Fruit fly (Drosophila melanogaster) whole organism, embryonic: ENCODE results near the gene CG33111.

Experiments used
- Ada2b ChIP-seq: fragments of 200-800 bp; sonication (Bioruptor generic); IDR thresholded peaks from 2 replicates; pipeline ENCODE4 v1.3.6; 2022; ENCODE audit warnings: missing biosample characterization, missing genetic modification characterization
- Blimp-1 ChIP-seq: fragments of 200-800 bp; sonication (Bioruptor generic); optimal IDR thresholded peaks from 3 replicates; lab custom pipeline; 2018; ENCODE audit warnings: missing biosample characterization, missing genetic modification characterization, mild to moderate bottlenecking, moderate library complexity, missing genetic modification reagents
- CG1024 ChIP-seq: fragments of 200-800 bp; sonication (Bioruptor generic); IDR thresholded peaks from 2 replicates; pipeline ENCODE4 v1.3.6; 2022; ENCODE audit warnings: missing biosample characterization, missing genetic modification characterization
- CG10462 ChIP-seq: fragments of 200-800 bp; sonication (Bioruptor generic); optimal IDR thresholded peaks from 2 replicates; lab custom pipeline; 2016; ENCODE audit warnings: missing biosample characterization, missing genetic modification characterization
- CG10543 ChIP-seq: fragments of 200-800 bp; sonication (Bioruptor generic); optimal IDR thresholded peaks from 3 replicates; lab custom pipeline; 2017; ENCODE audit warnings: missing biosample characterization, mild to moderate bottlenecking, missing genetic modification characterization, moderate library complexity
- CG13624 ChIP-seq: fragments of 200-800 bp; sonication (Bioruptor generic); optimal IDR thresholded peaks from 2 replicates; lab custom pipeline; 2016; ENCODE audit warnings: missing biosample characterization, missing genetic modification characterization
- CG15514 ChIP-seq: fragments of 200-800 bp; sonication (Bioruptor generic); optimal IDR thresholded peaks from 3 replicates; lab custom pipeline; 2017; ENCODE audit warnings: missing biosample characterization, missing genetic modification characterization, mild to moderate bottlenecking, moderate library complexity, missing genetic modification reagents
- CG18619 ChIP-seq: fragments of 200-800 bp; sonication (Bioruptor generic); optimal IDR thresholded peaks from 3 replicates; lab custom pipeline; 2017; ENCODE audit warnings: missing biosample characterization, mild to moderate bottlenecking, missing genetic modification characterization
- CG2129 ChIP-seq: fragments of 200-800 bp; sonication (Bioruptor generic); IDR thresholded peaks from 2 replicates; pipeline ENCODE4 v1.3.6; 2022; ENCODE audit warnings: missing biosample characterization, missing genetic modification characterization; ENCODE audit not compliant: partially characterized antibody
- CG2199 ChIP-seq: fragments of 200-800 bp; sonication (Bioruptor generic); IDR thresholded peaks from 3 replicates; pipeline ENCODE4 v1.3.6; 2022; ENCODE audit warnings: missing biosample characterization, missing genetic modification characterization
- CG2202 ChIP-seq: fragments of 200-800 bp; sonication (Bioruptor generic); optimal IDR thresholded peaks from 2 replicates; lab custom pipeline; 2018; ENCODE audit warnings: missing biosample characterization, mild to moderate bottlenecking, missing genetic modification characterization
- CG31441 ChIP-seq: fragments of 200-800 bp; sonication (Bioruptor generic); IDR thresholded peaks from 2 replicates; pipeline ENCODE4 v1.3.6; 2022; ENCODE audit warnings: missing biosample characterization, missing genetic modification characterization
- CG3995 ChIP-seq: fragments of 200-800 bp; sonication (Bioruptor generic); optimal IDR thresholded peaks from 3 replicates; lab custom pipeline; 2016; ENCODE audit warnings: missing biosample characterization, missing genetic modification characterization
- CG4854 ChIP-seq: fragments of 200-800 bp; sonication (Bioruptor generic); optimal IDR thresholded peaks from 2 replicates; lab custom pipeline; 2016; ENCODE audit warnings: missing biosample characterization, missing genetic modification characterization, inconsistent platforms
- CG5245 ChIP-seq: fragments of 200-800 bp; sonication (Bioruptor generic); optimal IDR thresholded peaks from 3 replicates; lab custom pipeline; 2016; ENCODE audit warnings: missing biosample characterization, missing genetic modification characterization
- CG7928 ChIP-seq: fragments of 200-800 bp; sonication (Bioruptor generic); optimal IDR thresholded peaks from 2 replicates; lab custom pipeline; 2017; ENCODE audit warnings: missing biosample characterization, mild to moderate bottlenecking, missing genetic modification characterization
- CG8290 ChIP-seq, 3 experiments: fragments of 200-800 bp; sonication (Bioruptor generic); optimal IDR thresholded peaks; 2 replicates each; lab custom pipeline; 2016 to 2019; ENCODE audit warnings: missing biosample characterization in 3 of 3, missing genetic modification characterization in 3 of 3, mild to moderate bottlenecking in 2 of 3, moderate library complexity in 1 of 3
- CTCF ChIP-seq: fragments of 200-800 bp; sonication (Bioruptor generic); optimal IDR thresholded peaks from 2 replicates; lab custom pipeline; 2017; ENCODE audit warnings: missing biosample characterization, mild to moderate bottlenecking, missing genetic modification characterization, moderate library complexity
- E2f1 ChIP-seq: fragments of 200-800 bp; sonication (Bioruptor generic); IDR thresholded peaks from 2 replicates; pipeline ENCODE4 v1.3.6; 2022; ENCODE audit warnings: missing biosample characterization, missing genetic modification characterization
- Elba2 ChIP-seq: fragments of 200-800 bp; sonication (Bioruptor generic); optimal IDR thresholded peaks from 3 replicates; lab custom pipeline; 2016; ENCODE audit warnings: missing biosample characterization, missing genetic modification characterization
- H2.0 ChIP-seq: fragments of 200-800 bp; sonication (Bioruptor generic); IDR thresholded peaks from 2 replicates; pipeline ENCODE4 v1.3.6; 2022; ENCODE audit warnings: missing biosample characterization, missing genetic modification characterization
- HLHmδ ChIP-seq: fragments of 200-800 bp; sonication (Bioruptor generic); optimal IDR thresholded peaks from 2 replicates; lab custom pipeline; 2018; ENCODE audit warnings: missing biosample characterization, mild to moderate bottlenecking, missing genetic modification characterization, moderate library complexity
- Lhr ChIP-seq: fragments of 200-800 bp; sonication (Bioruptor generic); optimal IDR thresholded peaks from 3 replicates; lab custom pipeline; 2017; ENCODE audit warnings: mild to moderate bottlenecking, missing biosample characterization, missing genetic modification reagents, missing genetic modification characterization
- NC2β ChIP-seq: fragments of 200-800 bp; sonication (Bioruptor generic); optimal IDR thresholded peaks from 2 replicates; lab custom pipeline; 2016; ENCODE audit warnings: missing biosample characterization, missing genetic modification characterization
- Optix ChIP-seq: fragments of 200-800 bp; sonication (Bioruptor generic); IDR thresholded peaks from 3 replicates; pipeline ENCODE4 v1.3.6; 2022; ENCODE audit warnings: missing biosample characterization, missing genetic modification characterization
- Usf ChIP-seq: fragments of 200-800 bp; sonication (Bioruptor generic); optimal IDR thresholded peaks from 2 replicates; lab custom pipeline; 2017; ENCODE audit warnings: missing genotype, missing biosample characterization, missing genetic modification characterization
- az2 ChIP-seq: fragments of 200-800 bp; sonication (Bioruptor generic); optimal IDR thresholded peaks from 3 replicates; lab custom pipeline; 2016; ENCODE audit warnings: missing biosample characterization, missing genetic modification characterization
- bowl ChIP-seq: fragments of 200-800 bp; sonication (Bioruptor generic); IDR thresholded peaks from 2 replicates; pipeline ENCODE4 v1.3.6; 2022; ENCODE audit warnings: missing biosample characterization, missing genetic modification characterization
- br ChIP-seq: fragments of >200 bp; optimal IDR thresholded peaks from 2 replicates; lab custom pipeline; 2017
- bsh ChIP-seq, 2 experiments: fragments of 200-800 bp; sonication (Bioruptor generic); optimal IDR thresholded peaks; 2 replicates each; lab custom pipeline; 2017 to 2018; ENCODE audit warnings: mild to moderate bottlenecking in 2 of 2, missing biosample characterization in 2 of 2, missing genetic modification characterization in 2 of 2, moderate library complexity in 1 of 2
- danr ChIP-seq: fragments of 200-800 bp; sonication (Bioruptor generic); IDR thresholded peaks from 2 replicates; pipeline ENCODE4 v1.3.6; 2022; ENCODE audit warnings: missing biosample characterization, missing genetic modification characterization
- dpn ChIP-seq, 2 experiments: fragments of 200-800 bp; sonication (Bioruptor generic); optimal IDR thresholded peaks; 3 replicates each; lab custom pipeline; 2016; ENCODE audit warnings: missing biosample characterization in 2 of 2, missing genetic modification characterization in 2 of 2
- fd102C ChIP-seq: fragments of 200-800 bp; sonication (Bioruptor generic); optimal IDR thresholded peaks from 2 replicates; lab custom pipeline; 2018; ENCODE audit warnings: missing biosample characterization, mild to moderate bottlenecking, missing genetic modification characterization, moderate library complexity
- gce ChIP-seq: fragments of 200-800 bp; sonication (Bioruptor generic); IDR thresholded peaks from 3 replicates; pipeline ENCODE4 v1.3.6; 2022; ENCODE audit warnings: missing biosample characterization, missing genetic modification characterization
- gcm ChIP-seq: fragments of 200-800 bp; sonication (Bioruptor generic); optimal IDR thresholded peaks from 2 replicates; lab custom pipeline; 2019; ENCODE audit warnings: missing biosample characterization, mild to moderate bottlenecking, missing genetic modification characterization, moderate library complexity
- gro ChIP-seq: fragments of 200-800 bp; sonication (Bioruptor generic); optimal IDR thresholded peaks from 2 replicates; lab custom pipeline; 2016; ENCODE audit warnings: missing biosample characterization, missing genetic modification characterization
- gsb ChIP-seq: fragments of 200-800 bp; sonication (Bioruptor generic); IDR thresholded peaks from 2 replicates; pipeline ENCODE4 v1.3.6; 2022; ENCODE audit warnings: missing biosample characterization, missing genetic modification characterization
- h ChIP-seq: fragments of >200 bp; optimal IDR thresholded peaks from 2 replicates; lab custom pipeline; 2017
- knrl ChIP-seq: fragments of 200-800 bp; sonication (Bioruptor generic); IDR thresholded peaks from 3 replicates; pipeline ENCODE4 v1.3.6; 2022; ENCODE audit warnings: missing biosample characterization, missing genetic modification characterization; ENCODE audit not compliant: partially characterized antibody
- lov ChIP-seq, 2 experiments: fragments of 200-800 bp in 1 of 2; fragments of >200 bp in 1 of 2; sonication (Bioruptor generic) in 1 of 2; IDR thresholded peaks in 1 of 2; optimal IDR thresholded peaks in 1 of 2; 2 replicates in 1 of 2; 3 replicates in 1 of 2; pipeline versions ENCODE4 v1.3.6 to Lab custom; 2017 to 2022; ENCODE audit warnings: missing biosample characterization in 1 of 2, missing genetic modification characterization in 1 of 2
- mam ChIP-seq: fragments of 200-800 bp; sonication (Bioruptor generic); optimal IDR thresholded peaks from 3 replicates; lab custom pipeline; 2016; ENCODE audit warnings: missing biosample characterization, missing genetic modification characterization
- mirr ChIP-seq: fragments of 200-800 bp; sonication (Bioruptor generic); optimal IDR thresholded peaks from 3 replicates; lab custom pipeline; 2018; ENCODE audit warnings: missing biosample characterization, mild to moderate bottlenecking, missing genetic modification characterization
- nau ChIP-seq: fragments of 200-800 bp; sonication (Bioruptor generic); optimal IDR thresholded peaks from 3 replicates; lab custom pipeline; 2017; ENCODE audit warnings: missing biosample characterization, mild to moderate bottlenecking, missing genetic modification characterization, missing genetic modification reagents
- oc ChIP-seq: fragments of 200-800 bp; sonication (Bioruptor generic); optimal IDR thresholded peaks from 2 replicates; lab custom pipeline; 2018; ENCODE audit warnings: missing biosample characterization, mild to moderate bottlenecking, missing genetic modification characterization, moderate library complexity
- onecut ChIP-seq: fragments of 200-800 bp; sonication (Bioruptor generic); IDR thresholded peaks from 2 replicates; pipeline ENCODE4 v1.3.6; 2022; ENCODE audit warnings: missing biosample characterization, missing genetic modification characterization
- org-1 ChIP-seq: fragments of 200-800 bp; sonication (Bioruptor generic); optimal IDR thresholded peaks from 2 replicates; lab custom pipeline; 2017; ENCODE audit warnings: missing biosample characterization, missing genetic modification characterization
- p53 ChIP-seq: fragments of 200-800 bp; sonication (Bioruptor generic); optimal IDR thresholded peaks from 2 replicates; lab custom pipeline; 2016; ENCODE audit warnings: missing biosample characterization, missing genetic modification characterization
- psq ChIP-seq: fragments of 200-800 bp; sonication (Bioruptor generic); optimal IDR thresholded peaks from 2 replicates; lab custom pipeline; 2017; ENCODE audit warnings: missing biosample characterization, missing genetic modification characterization
- pzg ChIP-seq: fragments of 200-800 bp; sonication (Bioruptor generic); optimal IDR thresholded peaks from 3 replicates; lab custom pipeline; 2018; ENCODE audit warnings: missing biosample characterization, mild to moderate bottlenecking, missing genetic modification characterization, moderate library complexity
- tgo ChIP-seq: fragments of 200-800 bp; sonication (Bioruptor generic); IDR thresholded peaks from 3 replicates; pipeline ENCODE4 v1.3.6; 2022; ENCODE audit warnings: missing biosample characterization, missing genetic modification characterization
- z ChIP-seq: fragments of 200-800 bp; sonication (Bioruptor generic); IDR thresholded peaks from 3 replicates; pipeline ENCODE4 v1.3.6; 2022; ENCODE audit warnings: missing biosample characterization, missing genetic modification characterization

Gene CG33111

DNA sequence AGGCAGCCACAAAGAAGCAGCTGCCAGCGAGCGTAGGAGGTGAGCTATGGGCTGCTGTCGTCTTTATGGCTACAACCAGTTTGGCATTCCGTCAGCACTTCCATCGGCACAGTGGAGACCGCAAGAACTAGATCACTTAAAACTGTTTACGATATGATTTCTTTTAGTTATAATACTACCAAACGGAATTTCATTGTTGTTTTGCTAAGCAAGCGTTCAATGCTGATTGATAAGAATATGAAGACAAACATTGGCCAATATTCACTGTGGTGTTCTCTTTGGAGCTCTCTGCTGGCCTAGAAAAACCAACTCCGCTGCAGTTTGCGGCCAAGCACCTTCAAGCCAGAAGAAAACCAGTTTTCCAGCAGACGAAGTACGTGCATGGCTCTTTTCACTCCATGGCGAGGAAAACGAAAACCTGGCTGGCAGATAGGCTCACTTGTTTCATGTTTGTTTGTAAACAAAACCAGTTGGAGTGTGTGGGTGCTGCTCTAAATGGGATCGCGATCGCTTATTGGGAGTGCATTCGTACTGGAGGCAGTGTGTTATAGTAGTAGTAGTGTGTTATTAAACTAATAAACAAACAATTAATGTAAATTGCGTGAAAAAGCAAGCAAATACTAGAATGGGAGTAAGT, 1.4 kb downstream of the CG33111 start (continued):
- no peak for TF ChIP-seq CG10462
- TF ChIP-seq z (GFP tag; lab: Robert Waterston, UW): no peak
- no peak for TF ChIP-seq psq
- no peak for TF ChIP-seq CG18619 (GFP tag; lab: Kevin White, UChicago)
- no peak for TF ChIP-seq Optix (GFP tag; lab: Robert Waterston, UW)
- TF ChIP-seq mam (GFP tag; lab: Kevin White, UChicago): peak; percentile 8
- no peak for TF ChIP-seq CG5245 (GFP tag; lab: Kevin White, UChicago)
- TF ChIP-seq org-1 (GFP tag; lab: Kevin White, UChicago): no peak
- TF ChIP-seq CG2129 (GFP tag; lab: Robert Waterston, UW): no peak
- no peak for TF ChIP-seq knrl (GFP tag; lab: Robert Waterston, UW)
- TF ChIP-seq HLHmδ (GFP tag; lab: Kevin White, UChicago): no peak
- no peak for TF ChIP-seq CG8290 (GFP tag; optimal IDR thresholded peaks at IDR 0.05; lab: Kevin White, UChicago)
- TF ChIP-seq CG8290 (tag; optimal IDR thresholded peaks at IDR 0.05; lab: Kevin White, UChicago): no peak
- TF ChIP-seq br (lab: Kevin White, UChicago): no peak
- no peak for TF ChIP-seq mirr
- TF ChIP-seq CG4854 (GFP tag; lab: Kevin White, UChicago): no peak
- TF ChIP-seq CG1024 (GFP tag; lab: Robert Waterston, UW): no peak
- no peak for TF ChIP-seq CG13624 (GFP tag; lab: Kevin White, UChicago)
- no peak for TF ChIP-seq CG3995 (GFP tag; lab: Kevin White, UChicago)
- no peak for TF ChIP-seq nau (GFP tag; lab: Kevin White, UChicago)
- no peak for TF ChIP-seq h
- TF ChIP-seq CG10543: peak; percentile 26
- TF ChIP-seq danr: no peak
- TF ChIP-seq CG31441: no peak
- no peak for TF ChIP-seq bowl
- no peak for TF ChIP-seq CG7928
- TF ChIP-seq tgo (GFP tag; lab: Robert Waterston, UW): no peak
- no peak for TF ChIP-seq gsb
- 0 out of 3 replicates have a peak, but pooled peaks have one; percentile 41 for TF ChIP-seq gce (GFP tag; lab: Robert Waterston, UW)
- TF ChIP-seq dpn (GFP tag; optimal IDR thresholded peaks at IDR 0.05; lab: Kevin White, UChicago): no peak
- no peak for TF ChIP-seq gro (GFP tag; lab: Kevin White, UChicago)
- no peak for TF ChIP-seq CG15514
- TF ChIP-seq CTCF (GFP tag; lab: Kevin White, UChicago): no peak
- no peak for TF ChIP-seq CG2202 (tag; lab: Kevin White, UChicago)
- TF ChIP-seq az2 (GFP tag; lab: Kevin White, UChicago): peak; percentile 25
- 0 out of 2 replicates have a peak, but pooled peaks have one; percentile 22 for TF ChIP-seq Ada2b (GFP tag; lab: Robert Waterston, UW)
- TF ChIP-seq onecut (GFP tag; lab: Robert Waterston, UW): 0 out of 2 replicates have a peak, but pooled peaks have one; percentile 22
- no peak for TF ChIP-seq Lhr (GFP tag; lab: Kevin White, UChicago)
- no peak for TF ChIP-seq CG2199 (GFP tag; lab: Robert Waterston, UW)
- peak; percentile 40 for TF ChIP-seq Blimp-1
- peak in 1 of 2 experiments; percentile 38 for TF ChIP-seq bsh (GFP tag; optimal IDR thresholded peaks at IDR 0.05; lab: Kevin White, UChicago)
- no peak for TF ChIP-seq fd102C (GFP tag; lab: Kevin White, UChicago)
- TF ChIP-seq Elba2 (GFP tag; lab: Kevin White, UChicago): peak; percentile 40
- TF ChIP-seq Usf: no peak
- TF ChIP-seq p53 (GFP tag; lab: Kevin White, UChicago): no peak
- no peak for TF ChIP-seq pzg (GFP tag; lab: Kevin White, UChicago)
- peak; percentile 53 for TF ChIP-seq H2.0 (GFP tag; lab: Robert Waterston, UW)
- no peak for TF ChIP-seq NC2β (GFP tag; lab: Kevin White, UChicago)
- no peak for TF ChIP-seq E2f1
- no peak for TF ChIP-seq lov (optimal IDR thresholded peaks at IDR 0.05; lab: Kevin White, UChicago)
- TF ChIP-seq lov (GFP tag; IDR thresholded peaks at IDR 0.05; lab: Robert Waterston, UW): no peak
- no peak for TF ChIP-seq gcm (GFP tag; lab: Kevin White, UChicago)
- no peak for TF ChIP-seq oc
